Fruit fly (Drosophila melanogaster): ENCODE results near the gene CG13921.

- TF ChIP-seq pan (optimal IDR thresholded peaks at IDR 0.05), result no peak
- no peak for TF ChIP-seq EcR (GFP tag; optimal IDR thresholded peaks at IDR 0.05)
These were observed 11.1 kb upstream of the CG13921 start, which contains the start of gene Oseg4 for dm6 chr3L:1735603-1736002.

Measured in whole organism.